Fruit fly (Drosophila melanogaster) whole organism, embryonic: Measurements from ENCODE around the gene ldbr.
A peak's percentile ranks its signal among the peaks of the same experiment; 100 is the strongest.

Experiments
- Blimp-1 ChIP-seq: fragments of 200-800 bp; sonication (Bioruptor generic); optimal IDR thresholded peaks from 3 replicates; lab custom pipeline; 2018; ENCODE audit warnings: missing biosample characterization, missing genetic modification characterization, mild to moderate bottlenecking, moderate library complexity, missing genetic modification reagents
- CG11696 ChIP-seq: fragments of 200-800 bp; sonication (Bioruptor generic); IDR thresholded peaks from 2 replicates; pipeline ENCODE4 v1.3.6; 2022; ENCODE audit warnings: missing biosample characterization, missing genetic modification characterization
- CG12769 ChIP-seq: fragments of 200-800 bp; sonication (Bioruptor generic); optimal IDR thresholded peaks from 2 replicates; lab custom pipeline; 2019; ENCODE audit warnings: missing biosample characterization, mild to moderate bottlenecking, missing genetic modification characterization, moderate library complexity
- CG15514 ChIP-seq: fragments of 200-800 bp; sonication (Bioruptor generic); optimal IDR thresholded peaks from 3 replicates; lab custom pipeline; 2017; ENCODE audit warnings: missing biosample characterization, missing genetic modification characterization, mild to moderate bottlenecking, moderate library complexity, missing genetic modification reagents
- CG15601 ChIP-seq: fragments of 200-800 bp; sonication (Bioruptor generic); optimal IDR thresholded peaks from 3 replicates; lab custom pipeline; 2019; ENCODE audit warnings: missing biosample characterization, mild to moderate bottlenecking, missing genetic modification characterization, moderate library complexity
- CG2116 ChIP-seq: fragments of 200-800 bp; sonication (Bioruptor generic); optimal IDR thresholded peaks from 3 replicates; lab custom pipeline; 2018; ENCODE audit warnings: missing biosample characterization, mild to moderate bottlenecking, missing genetic modification characterization
- CG2199 ChIP-seq: fragments of 200-800 bp; sonication (Bioruptor generic); IDR thresholded peaks from 3 replicates; pipeline ENCODE4 v1.3.6; 2022; ENCODE audit warnings: missing biosample characterization, missing genetic modification characterization
- CG2202 ChIP-seq: fragments of 200-800 bp; sonication (Bioruptor generic); optimal IDR thresholded peaks from 2 replicates; lab custom pipeline; 2018; ENCODE audit warnings: missing biosample characterization, mild to moderate bottlenecking, missing genetic modification characterization
- CG2678 ChIP-seq: fragments of 200-800 bp; sonication (Bioruptor generic); optimal IDR thresholded peaks from 3 replicates; lab custom pipeline; 2019; ENCODE audit warnings: missing biosample characterization, mild to moderate bottlenecking, missing genetic modification characterization, moderate library complexity
- CG4282 ChIP-seq: fragments of 200-800 bp; sonication (Bioruptor generic); optimal IDR thresholded peaks from 2 replicates; lab custom pipeline; 2016; ENCODE audit warnings: missing biosample characterization, missing genetic modification characterization
- CG4854 ChIP-seq: fragments of 200-800 bp; sonication (Bioruptor generic); optimal IDR thresholded peaks from 2 replicates; lab custom pipeline; 2016; ENCODE audit warnings: missing biosample characterization, missing genetic modification characterization, inconsistent platforms
- CG7372 ChIP-seq: fragments of 200-800 bp; sonication (Bioruptor generic); IDR thresholded peaks from 2 replicates; pipeline ENCODE4 v1.3.6; 2022; ENCODE audit warnings: missing biosample characterization, missing genetic modification characterization
- CG9932 ChIP-seq: fragments of 200-800 bp; sonication (Bioruptor generic); IDR thresholded peaks from 2 replicates; pipeline ENCODE4 v1.3.6; 2022; ENCODE audit warnings: missing biosample characterization, missing genetic modification characterization
- D ChIP-seq, 2 experiments: fragments of 200-800 bp in 1 of 2; fragments of >200 bp in 1 of 2; sonication (Bioruptor generic) in 1 of 2; optimal IDR thresholded peaks; 2 replicates in 1 of 2; 3 replicates in 1 of 2; lab custom pipeline; 2017; ENCODE audit warnings: mild to moderate bottlenecking in 1 of 2, missing biosample characterization in 1 of 2, missing genetic modification characterization in 1 of 2, missing genetic modification reagents in 1 of 2
- HHEX ChIP-seq: fragments of 200-800 bp; sonication (Bioruptor generic); optimal IDR thresholded peaks from 3 replicates; lab custom pipeline; 2017; ENCODE audit warnings: missing biosample characterization, mild to moderate bottlenecking, missing genetic modification characterization, missing genetic modification reagents
- HLH54F ChIP-seq: fragments of 200-800 bp; sonication (Bioruptor generic); optimal IDR thresholded peaks from 3 replicates; lab custom pipeline; 2016; ENCODE audit warnings: missing biosample characterization, missing genetic modification characterization
- Hr78 ChIP-seq, 2 experiments: fragments of 200-800 bp in 1 of 2; fragments of >200 bp in 1 of 2; sonication (Bioruptor generic) in 1 of 2; optimal IDR thresholded peaks; 2 replicates each; lab custom pipeline; 2017 to 2019; ENCODE audit warnings: missing biosample characterization in 2 of 2, missing genetic modification characterization in 2 of 2, mild to moderate bottlenecking in 1 of 2, moderate library complexity in 1 of 2
- NFAT ChIP-seq: fragments of 200-800 bp; sonication (Bioruptor generic); IDR thresholded peaks from 2 replicates; pipeline ENCODE4 v1.3.6; 2022; ENCODE audit warnings: missing biosample characterization, missing genetic modification characterization
- Pdp1 ChIP-seq, 2 experiments: fragments of 200-800 bp; sonication (Bioruptor generic); optimal IDR thresholded peaks; 3 replicates each; lab custom pipeline; 2016; ENCODE audit warnings: missing biosample characterization in 2 of 2, missing genetic modification characterization in 2 of 2, mild to moderate bottlenecking in 1 of 2, moderate library complexity in 1 of 2
- Vsx1 ChIP-seq: fragments of 200-800 bp; sonication (Bioruptor generic); optimal IDR thresholded peaks from 2 replicates; lab custom pipeline; 2017; ENCODE audit warnings: missing biosample characterization, mild to moderate bottlenecking, missing genetic modification characterization, missing genetic modification reagents
- abd-A ChIP-seq: fragments of 200-800 bp; sonication (Bioruptor generic); optimal IDR thresholded peaks from 3 replicates; lab custom pipeline; 2019; ENCODE audit warnings: missing biosample characterization, mild to moderate bottlenecking, missing genetic modification characterization, moderate library complexity
- ac ChIP-seq: fragments of 200-800 bp; sonication (Bioruptor generic); optimal IDR thresholded peaks from 3 replicates; lab custom pipeline; 2017; ENCODE audit warnings: missing biosample characterization, mild to moderate bottlenecking, missing genetic modification characterization
- ara ChIP-seq: fragments of 200-800 bp; sonication (Bioruptor generic); IDR thresholded peaks from 2 replicates; pipeline ENCODE4 v1.3.6; 2022; ENCODE audit warnings: missing biosample characterization, missing genetic modification characterization
- btn ChIP-seq: fragments of 200-800 bp; sonication (Bioruptor generic); optimal IDR thresholded peaks from 2 replicates; lab custom pipeline; 2016; ENCODE audit warnings: missing biosample characterization, missing genetic modification characterization
- cad ChIP-seq: fragments of >200 bp; optimal IDR thresholded peaks from 2 replicates; lab custom pipeline; 2017; ENCODE audit warnings: missing biosample characterization, missing genetic modification characterization
- chinmo ChIP-seq: fragments of 200-800 bp; sonication (Bioruptor generic); IDR thresholded peaks from 4 replicates; pipeline ENCODE4 v1.3.6; 2022; ENCODE audit warnings: missing biosample characterization, missing genetic modification characterization; ENCODE audit not compliant: partially characterized antibody
- dimm ChIP-seq: fragments of 200-800 bp; sonication (Bioruptor generic); IDR thresholded peaks from 2 replicates; pipeline ENCODE4 v1.3.6; 2022; ENCODE audit warnings: missing biosample characterization, missing genetic modification characterization
- fd102C ChIP-seq: fragments of 200-800 bp; sonication (Bioruptor generic); optimal IDR thresholded peaks from 2 replicates; lab custom pipeline; 2018; ENCODE audit warnings: missing biosample characterization, mild to moderate bottlenecking, missing genetic modification characterization, moderate library complexity
- kni ChIP-seq: fragments of 200-800 bp; sonication (Bioruptor generic); optimal IDR thresholded peaks from 3 replicates; lab custom pipeline; 2017; ENCODE audit warnings: mild to moderate bottlenecking, missing biosample characterization, missing genetic modification reagents, missing genetic modification characterization
- lilli ChIP-seq: fragments of 200-800 bp; sonication (Bioruptor generic); optimal IDR thresholded peaks from 3 replicates; lab custom pipeline; 2016; ENCODE audit warnings: missing biosample characterization, missing genetic modification characterization
- nerfin-2 ChIP-seq: fragments of 200-800 bp; sonication (Bioruptor generic); IDR thresholded peaks from 2 replicates; pipeline ENCODE4 v1.3.6; 2022; ENCODE audit warnings: missing biosample characterization, missing genetic modification characterization; ENCODE audit not compliant: partially characterized antibody
- otp ChIP-seq: fragments of 200-800 bp; sonication (Bioruptor generic); IDR thresholded peaks from 3 replicates; pipeline ENCODE4, ENCODE4 v1.3.6; 2022; ENCODE audit warnings: missing biosample characterization, missing genetic modification characterization
- schlank ChIP-seq: fragments of 200-800 bp; sonication (Bioruptor generic); optimal IDR thresholded peaks from 2 replicates; lab custom pipeline; 2018; ENCODE audit warnings: missing biosample characterization, mild to moderate bottlenecking, missing genetic modification characterization
- sqz ChIP-seq: fragments of 200-800 bp; sonication (Bioruptor generic); optimal IDR thresholded peaks from 3 replicates; lab custom pipeline; 2018; ENCODE audit warnings: missing biosample characterization, mild to moderate bottlenecking, missing genetic modification characterization
- tll ChIP-seq, 2 experiments: fragments of 200-800 bp in 1 of 2; fragments of >200 bp in 1 of 2; sonication (Bioruptor generic) in 1 of 2; optimal IDR thresholded peaks; 2 replicates each; lab custom pipeline; 2017 to 2019; ENCODE audit warnings: missing biosample characterization in 2 of 2, missing genetic modification characterization in 2 of 2, mild to moderate bottlenecking in 1 of 2, moderate library complexity in 1 of 2
- vvl ChIP-seq: fragments of 200-800 bp; sonication (Bioruptor generic); IDR thresholded peaks from 2 replicates; pipeline ENCODE4 v1.3.6; 2022; ENCODE audit warnings: missing biosample characterization, missing genetic modification characterization
- wek ChIP-seq: fragments of 200-800 bp; sonication (Bioruptor generic); optimal IDR thresholded peaks from 3 replicates; lab custom pipeline; 2018; ENCODE audit warnings: missing biosample characterization, mild to moderate bottlenecking, missing genetic modification characterization, moderate library complexity
- z ChIP-seq: fragments of 200-800 bp; sonication (Bioruptor generic); IDR thresholded peaks from 3 replicates; pipeline ENCODE4 v1.3.6; 2022; ENCODE audit warnings: missing biosample characterization, missing genetic modification characterization
- zen ChIP-seq: fragments of 200-800 bp; sonication (Bioruptor generic); optimal IDR thresholded peaks from 3 replicates; lab custom pipeline; 2018; ENCODE audit warnings: missing biosample characterization, mild to moderate bottlenecking, missing genetic modification characterization, moderate library complexity

The ldbr gene

dm6 chr3L:8077953-8078352 is 43.7 kb upstream of the ldbr start:
- no peak for TF ChIP-seq HHEX (GFP tag; lab: Kevin White, UChicago)
- TF ChIP-seq chinmo: peak; percentile 84; the same call in 2 of the 4 replicates
- TF ChIP-seq CG15514 (GFP tag; lab: Kevin White, UChicago): no peak
- peak; percentile 67 for TF ChIP-seq sqz (GFP tag; lab: Kevin White, UChicago)
- no peak for TF ChIP-seq wek (GFP tag; lab: Kevin White, UChicago)
- no peak for TF ChIP-seq CG4282 (GFP tag; lab: Kevin White, UChicago)
- TF ChIP-seq CG15601: no peak
- TF ChIP-seq Pdp1 (GFP tag; optimal IDR thresholded peaks at IDR 0.05; lab: Kevin White, UChicago): peak in 1 of 2 experiments; percentile 11
- peak; percentile 54 for TF ChIP-seq Vsx1
- peak; percentile 53; the same call in 1 of the 3 replicates for TF ChIP-seq z (GFP tag; lab: Robert Waterston, UW)
- peak; percentile 41; the same call in 1 of the 2 replicates for TF ChIP-seq nerfin-2 (GFP tag; lab: Robert Waterston, UW)
- TF ChIP-seq abd-A (tag; lab: Kevin White, UChicago): peak; percentile 17
- peak; percentile 81 for TF ChIP-seq vvl (GFP tag; lab: Robert Waterston, UW)

dm6 chr3L:8079598-8079997 is 42.0 kb upstream of the ldbr start:
- TF ChIP-seq ara (GFP tag; lab: Robert Waterston, UW) (0 out of 2 replicates have a peak, but pooled peaks have one; percentile 12), ac (GFP tag; lab: Kevin White, UChicago) (no peak), btn (GFP tag; lab: Kevin White, UChicago) (no peak), HLH54F (no peak), CG7372 (GFP tag; lab: Robert Waterston, UW) (no peak), dimm (GFP tag; lab: Robert Waterston, UW) (no peak), cad (GFP tag; lab: Kevin White, UChicago) (peak; percentile 51), chinmo (0 out of 4 replicates have a peak, but pooled peaks have one; percentile 18), tll (GFP tag; optimal IDR thresholded peaks at IDR 0.05; lab: Kevin White, UChicago) (peak in 1 of 2 experiments; percentile 69), CG2199 (GFP tag; lab: Robert Waterston, UW) (0 out of 3 replicates have a peak, but pooled peaks have one; percentile 51), CG2678 (tag; lab: Kevin White, UChicago) (no peak), CG12769 (tag; lab: Kevin White, UChicago) (no peak), CG2202 (tag; lab: Kevin White, UChicago) (no peak), NFAT (GFP tag; lab: Robert Waterston, UW) (no peak), zen (tag; lab: Kevin White, UChicago) (peak; percentile 86), schlank (tag; lab: Kevin White, UChicago) (no peak), CG4854 (GFP tag; lab: Kevin White, UChicago) (no peak), lilli (no peak), Hr78 (GFP tag; optimal IDR thresholded peaks at IDR 0.05; lab: Kevin White, UChicago) (peak in 1 of 2 experiments; percentile 31), otp (GFP tag; lab: Robert Waterston, UW) (no peak), fd102C (GFP tag; lab: Kevin White, UChicago) (no peak), CG11696 (GFP tag; lab: Robert Waterston, UW) (no peak), CG2116 (GFP tag; lab: Kevin White, UChicago) (no peak), kni (GFP tag; lab: Kevin White, UChicago) (peak; percentile 39), D (optimal IDR thresholded peaks at IDR 0.05; lab: Kevin White, UChicago) (peak; percentile 16), D (GFP tag; optimal IDR thresholded peaks at IDR 0.05; lab: Kevin White, UChicago) (no peak), Blimp-1 (peak; percentile 1), z (GFP tag; lab: Robert Waterston, UW) (no peak), CG9932 (no peak)
